Fruit fly (Drosophila melanogaster): Measurements from ENCODE around the gene SMC6.

SMC6 gene

dm6 chr3R:24142971-24143370, 50.3 kb downstream of the SMC6 start (continued):
- TF ChIP-seq CG32006 (GFP tag; optimal IDR thresholded peaks at IDR 0.05) (peak; percentile 85), CG31627 (GFP tag; optimal IDR thresholded peaks at IDR 0.05) (peak; percentile 80), Eip93F (GFP tag; optimal IDR thresholded peaks at IDR 0.05) (peak; percentile 47), CG3032 (tag; optimal IDR thresholded peaks at IDR 0.05) (peak; percentile 92), CG8632 (GFP tag; optimal IDR thresholded peaks at IDR 0.05) (peak; percentile 79), svp (GFP tag) (peak; percentile 91), CG6808 (GFP tag; optimal IDR thresholded peaks at IDR 0.05) (peak; percentile 89), Hr4 (GFP tag; optimal IDR thresholded peaks at IDR 0.05) (peak; percentile 79), Ets96B (tag; optimal IDR thresholded peaks at IDR 0.05) (peak; percentile 87), fd85E (GFP tag; optimal IDR thresholded peaks at IDR 0.05) (peak; percentile 62), spab (GFP tag; optimal IDR thresholded peaks at IDR 0.05) (peak; percentile 87), CG10631 (GFP tag; optimal IDR thresholded peaks at IDR 0.05) (peak; percentile 91), Lpt (GFP tag; optimal IDR thresholded peaks at IDR 0.05) (peak; percentile 69), CG11294 (GFP tag; IDR thresholded peaks at IDR 0.05) (peak; percentile 70), acj6 (GFP tag; optimal IDR thresholded peaks at IDR 0.05) (peak; percentile 84), pdm3 (GFP tag; optimal IDR thresholded peaks at IDR 0.05) (peak; percentile 85), ss (GFP tag; optimal IDR thresholded peaks at IDR 0.05) (peak; percentile 86 to 92), Eip78C (GFP tag) (peak; percentile 96), CG16779 (tag; optimal IDR thresholded peaks at IDR 0.05) (peak; percentile 75), CG6276 (GFP tag; optimal IDR thresholded peaks at IDR 0.05) (peak; percentile 63), Ets21C (GFP tag; optimal IDR thresholded peaks at IDR 0.05) (peak; percentile 66), dsx (GFP tag; optimal IDR thresholded peaks at IDR 0.05; ENCODE audit: poor library complexity, severe bottlenecking) (peak; percentile 87), fd59A (GFP tag; optimal IDR thresholded peaks at IDR 0.05) (peak; percentile 86)

dm6 chr3R:24141013-24141592, 52.1 kb downstream of the SMC6 start, which contains the start of gene Kal1:
TSS of gene Kal1 (plus strand) at chr3R:24141395.
- TF ChIP-seq esn (GFP tag; optimal IDR thresholded peaks at IDR 0.05) (peak; percentile 98), Lpt (GFP tag; optimal IDR thresholded peaks at IDR 0.05) (peak; percentile 93), Eip75B (GFP tag; optimal IDR thresholded peaks at IDR 0.05) (peak; percentile 95), cyc (GFP tag; optimal IDR thresholded peaks at IDR 0.05) (peak; percentile 91), CG7368 (GFP tag; optimal IDR thresholded peaks at IDR 0.05) (peak; percentile 97), pdm3 (GFP tag; optimal IDR thresholded peaks at IDR 0.05) (peak; percentile 91), lz (GFP tag; optimal IDR thresholded peaks at IDR 0.05) (peak; percentile 91), CG10631 (GFP tag; optimal IDR thresholded peaks at IDR 0.05) (peak; percentile 97), salr (GFP tag; optimal IDR thresholded peaks at IDR 0.05) (peak; percentile 91 to 94), CG6163 (GFP tag; IDR thresholded peaks at IDR 0.05) (peak; percentile 98), fkh (GFP tag; optimal IDR thresholded peaks at IDR 0.05) (peak; percentile 36), CG6808 (GFP tag; optimal IDR thresholded peaks at IDR 0.05) (peak; percentile 98), acj6 (GFP tag; optimal IDR thresholded peaks at IDR 0.05) (peak; percentile 98), Sox102F (GFP tag; optimal IDR thresholded peaks at IDR 0.05) (peak; percentile 96), CG4318 (GFP tag; optimal IDR thresholded peaks at IDR 0.05) (peak; percentile 87), CG1621 (tag; optimal IDR thresholded peaks at IDR 0.05) (peak; percentile 97), Eip93F (GFP tag; optimal IDR thresholded peaks at IDR 0.05) (peak; percentile 97), CG3919 (GFP tag; optimal IDR thresholded peaks at IDR 0.05) (peak; percentile 98), Smox (GFP tag; optimal IDR thresholded peaks at IDR 0.05) (peak; percentile 93), CG10669 (GFP tag; optimal IDR thresholded peaks at IDR 0.05) (peak; percentile 97), fd85E (GFP tag; optimal IDR thresholded peaks at IDR 0.05) (peak; percentile 92), CG6792 (GFP tag; optimal IDR thresholded peaks at IDR 0.05) (peak; percentile 99), CG11762 (GFP tag; optimal IDR thresholded peaks at IDR 0.05; ENCODE audit: insufficient read depth) (peak; percentile 96), CG32006 (GFP tag; optimal IDR thresholded peaks at IDR 0.05) (peak; percentile 97), Ets21C (GFP tag; optimal IDR thresholded peaks at IDR 0.05) (peak; percentile 76), eg (GFP tag; IDR thresholded peaks at IDR 0.05) (peak; percentile 97), Hr4 (GFP tag; optimal IDR thresholded peaks at IDR 0.05) (peak; percentile 92), vri (GFP tag; optimal IDR thresholded peaks at IDR 0.05) (peak; percentile 96), Sox15 (GFP tag; optimal IDR thresholded peaks at IDR 0.05) (peak; percentile 94), CG6854 (GFP tag; optimal IDR thresholded peaks at IDR 0.05) (peak; percentile 98), Hr39 (GFP tag; optimal IDR thresholded peaks at IDR 0.05) (peak; percentile 81), svp (GFP tag) (peak; percentile 98), achi (GFP tag; optimal IDR thresholded peaks at IDR 0.05) (peak; percentile 98), Gug (GFP tag; IDR thresholded peaks at IDR 0.05) (peak; percentile 96), dac (GFP tag; optimal IDR thresholded peaks at IDR 0.05) (peak; percentile 92), spab (GFP tag; optimal IDR thresholded peaks at IDR 0.05) (peak; percentile 98), CG15336 (GFP tag; IDR thresholded peaks at IDR 0.05) (peak; percentile 99)
